Worm (Caenorhabditis elegans) whole organism, late embryonic: Measurements from ENCODE around the gene T20G5.13.

Source experiments
- fkh-10 ChIP-seq: fragments of 150-350 bp; optimal IDR thresholded peaks from 2 replicates; lab custom pipeline; 2014; ENCODE audit warnings: missing biosample characterization, missing genetic modification reagents, missing genetic modification characterization
- pag-3 ChIP-seq: sonication (generic microtip); optimal IDR thresholded peaks from 2 replicates; lab custom pipeline; 2016; ENCODE audit warnings: missing compliant biosample characterization, missing genetic modification characterization, borderline replicate concordance

- TF ChIP-seq pag-3, result no peak
- no peak for TF ChIP-seq fkh-10 (GFP tag; lab: Kevin White, UChicago)
These were observed 3.7 kb downstream of the T20G5.13 start, which contains the start of gene dod-6 for ce11 chrIII:10197416-10197815.
